Fruit fly (Drosophila melanogaster) whole organism, embryonic: ENCODE data around the gene CG8851.
A peak's percentile ranks its signal among the peaks of the same experiment; 100 is the strongest.

Source experiments
- Antp ChIP-seq: fragments of 200-800 bp; sonication (Bioruptor generic); optimal IDR thresholded peaks from 3 replicates; lab custom pipeline; 2016; ENCODE audit warnings: missing biosample characterization, missing genetic modification characterization
- CG10267 ChIP-seq: fragments of 200-800 bp; sonication (Bioruptor generic); optimal IDR thresholded peaks from 2 replicates; lab custom pipeline; 2018; ENCODE audit warnings: missing biosample characterization, mild to moderate bottlenecking, missing genetic modification characterization, moderate library complexity
- CG10321 ChIP-seq: fragments of 200-800 bp; sonication (Bioruptor generic); IDR thresholded peaks from 2 replicates; pipeline ENCODE4 v1.3.6; 2022; ENCODE audit warnings: missing biosample characterization, missing genetic modification characterization
- CG12071 ChIP-seq: fragments of 200-800 bp; sonication (Bioruptor generic); optimal IDR thresholded peaks from 3 replicates; lab custom pipeline; 2018; ENCODE audit warnings: missing biosample characterization, mild to moderate bottlenecking, missing genetic modification characterization
- CG13775 ChIP-seq: fragments of 200-800 bp; sonication (Bioruptor generic); optimal IDR thresholded peaks from 3 replicates; lab custom pipeline; 2017; ENCODE audit warnings: missing biosample characterization, mild to moderate bottlenecking, missing genetic modification characterization
- CG1647 ChIP-seq: fragments of 200-800 bp; sonication (Bioruptor generic); optimal IDR thresholded peaks from 3 replicates; lab custom pipeline; 2016; ENCODE audit warnings: missing biosample characterization, missing genetic modification characterization
- CG17829 ChIP-seq: fragments of 200-800 bp; optimal IDR thresholded peaks from 2 replicates; lab custom pipeline; 2019; ENCODE audit warnings: missing biosample characterization, mild to moderate bottlenecking, missing genetic modification characterization, moderate library complexity
- CG18764 ChIP-seq: fragments of 200-800 bp; sonication (Bioruptor generic); optimal IDR thresholded peaks from 3 replicates; lab custom pipeline; 2016; ENCODE audit warnings: missing biosample characterization, missing genetic modification characterization
- CG2116 ChIP-seq: fragments of 200-800 bp; sonication (Bioruptor generic); optimal IDR thresholded peaks from 3 replicates; lab custom pipeline; 2018; ENCODE audit warnings: missing biosample characterization, mild to moderate bottlenecking, missing genetic modification characterization
- CG2202 ChIP-seq: fragments of 200-800 bp; sonication (Bioruptor generic); optimal IDR thresholded peaks from 2 replicates; lab custom pipeline; 2018; ENCODE audit warnings: missing biosample characterization, mild to moderate bottlenecking, missing genetic modification characterization
- CG4282 ChIP-seq: fragments of 200-800 bp; sonication (Bioruptor generic); optimal IDR thresholded peaks from 2 replicates; lab custom pipeline; 2016; ENCODE audit warnings: missing biosample characterization, missing genetic modification characterization
- CG5953 ChIP-seq: fragments of 200-800 bp; sonication (Bioruptor generic); IDR thresholded peaks from 2 replicates; pipeline ENCODE4 v1.3.6; 2022; ENCODE audit warnings: missing biosample characterization, missing genetic modification characterization
- CG6272 ChIP-seq: fragments of 200-800 bp; sonication (Bioruptor generic); IDR thresholded peaks from 2 replicates; pipeline ENCODE4 v1.3.6; 2022; ENCODE audit warnings: missing biosample characterization, missing genetic modification characterization
- CG7556 ChIP-seq: fragments of 200-800 bp; sonication (Bioruptor generic); optimal IDR thresholded peaks from 2 replicates; lab custom pipeline; 2017; ENCODE audit warnings: missing biosample characterization, mild to moderate bottlenecking, missing genetic modification characterization
- CG8388 ChIP-seq: fragments of 200-800 bp; sonication (Bioruptor generic); optimal IDR thresholded peaks from 2 replicates; lab custom pipeline; 2019; ENCODE audit warnings: missing biosample characterization, mild to moderate bottlenecking, missing genetic modification characterization, moderate library complexity
- CG8478 ChIP-seq: fragments of >200 bp; optimal IDR thresholded peaks from 2 replicates; lab custom pipeline; 2018
- CG8765 ChIP-seq: fragments of 200-800 bp; sonication (Bioruptor generic); IDR thresholded peaks from 2 replicates; pipeline ENCODE4 v1.3.6; 2022; ENCODE audit warnings: missing biosample characterization, missing genetic modification characterization
- CG9609 ChIP-seq: fragments of 200-800 bp; sonication (Bioruptor generic); optimal IDR thresholded peaks from 3 replicates; lab custom pipeline; 2016; ENCODE audit warnings: missing biosample characterization, missing genetic modification characterization
- CHES-1-like ChIP-seq: fragments of 200-800 bp; sonication (Bioruptor generic); optimal IDR thresholded peaks from 2 replicates; lab custom pipeline; 2016; ENCODE audit warnings: missing biosample characterization, missing genetic modification characterization
- Dbx ChIP-seq: fragments of 200-800 bp; sonication (Bioruptor generic); IDR thresholded peaks from 3 replicates; pipeline ENCODE4 v1.3.6; 2022; ENCODE audit warnings: missing biosample characterization, missing genetic modification characterization
- Dip2 ChIP-seq: fragments of 200-800 bp; sonication (Bioruptor generic); IDR thresholded peaks from 2 replicates; pipeline ENCODE4 v1.3.6; 2022; ENCODE audit warnings: missing biosample characterization, missing genetic modification characterization
- GATAe ChIP-seq: fragments of 200-800 bp; sonication (Bioruptor generic); conservative IDR thresholded peaks from 2 replicates; pipeline ENCODE4 v1.3.6; 2022; ENCODE audit warnings: missing biosample characterization, missing genetic modification characterization
- Kr ChIP-seq: fragments of 200-800 bp; sonication (Bioruptor generic); optimal IDR thresholded peaks from 2 replicates; lab custom pipeline; 2017; ENCODE audit warnings: missing biosample characterization, mild to moderate bottlenecking, missing genetic modification characterization
- MBD-R2 ChIP-seq: fragments of 200-800 bp; sonication (Bioruptor generic); IDR thresholded peaks from 2 replicates; pipeline ENCODE4 v1.3.6; 2022; ENCODE audit warnings: missing biosample characterization, missing genetic modification characterization
- MESR4 ChIP-seq: fragments of 200-800 bp; sonication (Bioruptor generic); optimal IDR thresholded peaks from 2 replicates; lab custom pipeline; 2018; ENCODE audit warnings: missing biosample characterization, mild to moderate bottlenecking, missing genetic modification characterization, moderate library complexity
- PHDP ChIP-seq: fragments of 200-800 bp; sonication (Bioruptor generic); optimal IDR thresholded peaks from 3 replicates; lab custom pipeline; 2018; ENCODE audit warnings: missing biosample characterization, mild to moderate bottlenecking, missing genetic modification characterization, moderate library complexity
- Pdp1 ChIP-seq, 2 experiments: fragments of 200-800 bp; sonication (Bioruptor generic); optimal IDR thresholded peaks; 3 replicates each; lab custom pipeline; 2016; ENCODE audit warnings: missing biosample characterization in 2 of 2, missing genetic modification characterization in 2 of 2, mild to moderate bottlenecking in 1 of 2, moderate library complexity in 1 of 2
- Six4 ChIP-seq: fragments of 200-800 bp; sonication (Bioruptor generic); optimal IDR thresholded peaks from 2 replicates; lab custom pipeline; 2016; ENCODE audit warnings: missing biosample characterization, missing genetic modification characterization
- Usf ChIP-seq: fragments of 200-800 bp; sonication (Bioruptor generic); optimal IDR thresholded peaks from 2 replicates; lab custom pipeline; 2017; ENCODE audit warnings: missing genotype, missing biosample characterization, missing genetic modification characterization
- bab2 ChIP-seq: fragments of 200-800 bp; sonication (Bioruptor generic); optimal IDR thresholded peaks from 2 replicates; lab custom pipeline; 2016; ENCODE audit warnings: missing biosample characterization, missing genetic modification characterization
- bigmax ChIP-seq: fragments of 200-800 bp; sonication (Bioruptor generic); optimal IDR thresholded peaks from 2 replicates; lab custom pipeline; 2018; ENCODE audit warnings: missing biosample characterization, mild to moderate bottlenecking, missing genetic modification characterization
- bowl ChIP-seq: fragments of 200-800 bp; sonication (Bioruptor generic); IDR thresholded peaks from 2 replicates; pipeline ENCODE4 v1.3.6; 2022; ENCODE audit warnings: missing biosample characterization, missing genetic modification characterization
- cas ChIP-seq: fragments of 200-800 bp; sonication (Bioruptor generic); IDR thresholded peaks from 2 replicates; pipeline ENCODE4 v1.3.6; 2022; ENCODE audit warnings: missing biosample characterization, missing genetic modification characterization
- chm ChIP-seq: fragments of 200-800 bp; sonication (Bioruptor generic); IDR thresholded peaks from 2 replicates; pipeline ENCODE4 v1.3.6; 2022; ENCODE audit warnings: missing biosample characterization, missing genetic modification characterization
- fd102C ChIP-seq: fragments of 200-800 bp; sonication (Bioruptor generic); optimal IDR thresholded peaks from 2 replicates; lab custom pipeline; 2018; ENCODE audit warnings: missing biosample characterization, mild to moderate bottlenecking, missing genetic modification characterization, moderate library complexity
- fd64A ChIP-seq: fragments of 200-800 bp; sonication (Bioruptor generic); optimal IDR thresholded peaks from 3 replicates; lab custom pipeline; 2018; ENCODE audit warnings: missing biosample characterization, mild to moderate bottlenecking, missing genetic modification characterization
- gsb ChIP-seq: fragments of 200-800 bp; sonication (Bioruptor generic); IDR thresholded peaks from 2 replicates; pipeline ENCODE4 v1.3.6; 2022; ENCODE audit warnings: missing biosample characterization, missing genetic modification characterization
- ham ChIP-seq: fragments of 200-800 bp; sonication (Bioruptor generic); IDR thresholded peaks from 2 replicates; pipeline ENCODE4 v1.3.6; 2022; ENCODE audit warnings: missing biosample characterization, missing genetic modification characterization
- jigr1 ChIP-seq: fragments of 200-800 bp; sonication (Bioruptor generic); IDR thresholded peaks from 3 replicates; pipeline ENCODE4 v1.3.6; 2022; ENCODE audit warnings: missing biosample characterization, missing genetic modification characterization
- klu ChIP-seq: fragments of 200-800 bp; sonication (Bioruptor generic); IDR thresholded peaks from 2 replicates; pipeline ENCODE4 v1.3.6; 2022; ENCODE audit warnings: missing biosample characterization, missing genetic modification characterization
- nerfin-1 ChIP-seq: fragments of 200-800 bp; sonication (Bioruptor generic); optimal IDR thresholded peaks from 3 replicates; lab custom pipeline; 2019; ENCODE audit warnings: missing biosample characterization, mild to moderate bottlenecking, missing genetic modification characterization, moderate library complexity
- pan ChIP-seq, 4 experiments: fragments of >200 bp in 3 of 4; fragments of 200-800 bp in 1 of 4; sonication (Bioruptor generic) in 1 of 4; optimal IDR thresholded peaks in 3 of 4; IDR thresholded peaks in 1 of 4; 2 replicates each; pipeline versions ENCODE4 v1.3.6 to Lab custom; 2017 to 2022; ENCODE audit warnings: missing biosample characterization in 2 of 4, missing genetic modification characterization in 2 of 4, mixed read lengths in 1 of 4
- peb ChIP-seq: fragments of 200-800 bp; sonication (Bioruptor generic); IDR thresholded peaks from 2 replicates; pipeline ENCODE4 v1.3.6; 2022; ENCODE audit warnings: missing biosample characterization, missing genetic modification characterization
- prd ChIP-seq, 3 experiments: fragments of >200 bp in 2 of 3; fragments of 200-800 bp in 1 of 3; sonication (Bioruptor generic) in 1 of 3; optimal IDR thresholded peaks in 2 of 3; IDR thresholded peaks in 1 of 3; 2 replicates in 2 of 3; 3 replicates in 1 of 3; pipeline versions ENCODE4 v1.3.6 to Lab custom; 2017 to 2022; ENCODE audit warnings: missing biosample characterization in 1 of 3, missing genetic modification characterization in 1 of 3
- pros ChIP-seq: fragments of 200-800 bp; sonication (Bioruptor generic); optimal IDR thresholded peaks from 3 replicates; lab custom pipeline; 2019; ENCODE audit warnings: missing biosample characterization, mild to moderate bottlenecking, missing genetic modification characterization, moderate library complexity
- sd ChIP-seq: fragments of 200-800 bp; sonication (Bioruptor generic); optimal IDR thresholded peaks from 3 replicates; lab custom pipeline; 2018; ENCODE audit warnings: missing biosample characterization, mild to moderate bottlenecking, missing genetic modification characterization, moderate library complexity
- sqz ChIP-seq: fragments of 200-800 bp; sonication (Bioruptor generic); optimal IDR thresholded peaks from 3 replicates; lab custom pipeline; 2018; ENCODE audit warnings: missing biosample characterization, mild to moderate bottlenecking, missing genetic modification characterization
- tgo ChIP-seq: fragments of 200-800 bp; sonication (Bioruptor generic); IDR thresholded peaks from 3 replicates; pipeline ENCODE4 v1.3.6; 2022; ENCODE audit warnings: missing biosample characterization, missing genetic modification characterization
- tll ChIP-seq, 2 experiments: fragments of 200-800 bp in 1 of 2; fragments of >200 bp in 1 of 2; sonication (Bioruptor generic) in 1 of 2; optimal IDR thresholded peaks; 2 replicates each; lab custom pipeline; 2017 to 2019; ENCODE audit warnings: missing biosample characterization in 2 of 2, missing genetic modification characterization in 2 of 2, mild to moderate bottlenecking in 1 of 2, moderate library complexity in 1 of 2
- trh ChIP-seq: fragments of 200-800 bp; sonication (Bioruptor generic); optimal IDR thresholded peaks from 2 replicates; lab custom pipeline; 2016; ENCODE audit warnings: missing biosample characterization, missing genetic modification characterization
- unpg ChIP-seq: fragments of 200-800 bp; sonication (Bioruptor generic); optimal IDR thresholded peaks from 3 replicates; lab custom pipeline; 2018; ENCODE audit warnings: missing biosample characterization, mild to moderate bottlenecking, missing genetic modification characterization, moderate library complexity

The CG8851 gene

DNA sequence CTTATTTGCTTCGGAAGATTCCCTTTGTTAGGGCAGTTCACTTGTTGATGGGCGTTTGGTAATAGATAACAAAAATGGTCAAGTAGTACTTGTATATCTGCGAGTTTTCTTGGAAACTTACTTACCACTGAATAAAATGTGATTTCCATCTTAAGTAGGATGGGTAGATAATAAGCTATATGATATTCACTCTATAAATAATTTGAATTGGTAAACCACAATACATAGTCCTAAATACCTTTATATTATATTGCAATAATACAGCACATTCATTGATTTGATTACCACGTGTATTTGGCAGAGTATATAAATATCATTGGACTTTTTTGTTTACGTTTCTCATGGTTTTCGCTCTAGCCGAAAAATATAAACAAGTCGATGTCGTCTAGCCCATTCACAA lies 43.5 kb upstream of the CG8851 start (continued):
- TF ChIP-seq jigr1 (GFP tag; lab: Robert Waterston, UW) = no peak
- TF ChIP-seq fd102C (GFP tag; lab: Kevin White, UChicago) = no peak
- TF ChIP-seq pan (optimal IDR thresholded peaks at IDR 0.05; lab: Kevin White, UChicago) = no peak
- TF ChIP-seq pan (GFP tag; optimal IDR thresholded peaks at IDR 0.05 in 1 of 2, IDR thresholded peaks at IDR 0.05 in 1 of 2) = peak in 1 of 2 experiments; percentile 72
- TF ChIP-seq klu (GFP tag; lab: Robert Waterston, UW) = peak; percentile 37; the same call in 1 of the 2 replicates
- TF ChIP-seq bigmax (GFP tag; lab: Kevin White, UChicago) = no peak
- TF ChIP-seq CG10321 (GFP tag; lab: Robert Waterston, UW) = no peak
- peak; percentile 55 for TF ChIP-seq CHES-1-like (GFP tag; lab: Kevin White, UChicago)
- TF ChIP-seq bowl (GFP tag; lab: Robert Waterston, UW) = no peak
- no peak for TF ChIP-seq MBD-R2
- peak; percentile 43 to 52 for TF ChIP-seq Pdp1 (GFP tag; optimal IDR thresholded peaks at IDR 0.05; lab: Kevin White, UChicago)
- no peak for TF ChIP-seq CG2202
- TF ChIP-seq CG1647 (GFP tag; lab: Kevin White, UChicago) = no peak
- TF ChIP-seq CG2116 = no peak
- no peak for TF ChIP-seq pros
- no peak for TF ChIP-seq CG12071 (GFP tag; lab: Kevin White, UChicago)
- TF ChIP-seq Dbx (GFP tag; lab: Robert Waterston, UW) = peak; percentile 55; the same call in 1 of the 3 replicates
- no peak for TF ChIP-seq fd64A
- TF ChIP-seq gsb = peak; percentile 45; the same call in 1 of the 2 replicates
- TF ChIP-seq CG7556 (GFP tag; lab: Kevin White, UChicago) = peak; percentile 84
- no peak for TF ChIP-seq CG8478 (lab: Kevin White, UChicago)
- no peak for TF ChIP-seq sqz
- TF ChIP-seq bab2 (GFP tag; lab: Kevin White, UChicago) = peak; percentile 50
- TF ChIP-seq chm = no peak
- TF ChIP-seq CG6272 (GFP tag; lab: Robert Waterston, UW) = no peak
- TF ChIP-seq CG5953 (GFP tag; lab: Robert Waterston, UW) = no peak
- no peak for TF ChIP-seq CG8765 (GFP tag; lab: Robert Waterston, UW)
- no peak for TF ChIP-seq tll (GFP tag; optimal IDR thresholded peaks at IDR 0.05; lab: Kevin White, UChicago)
- TF ChIP-seq CG4282 = no peak
- TF ChIP-seq CG18764 = no peak
- TF ChIP-seq peb = no peak
- TF ChIP-seq CG17829 (tag; lab: Kevin White, UChicago) = peak; percentile 28
- TF ChIP-seq ham (GFP tag; lab: Robert Waterston, UW) = no peak
- peak; percentile 57 for TF ChIP-seq unpg
- TF ChIP-seq trh (GFP tag; lab: Kevin White, UChicago) = no peak
- TF ChIP-seq Dip2 (GFP tag; lab: Robert Waterston, UW) = no peak
- TF ChIP-seq GATAe (GFP tag; lab: Robert Waterston, UW) = no peak
- TF ChIP-seq cas (GFP tag; lab: Robert Waterston, UW) = no peak
- TF ChIP-seq tgo (GFP tag; lab: Robert Waterston, UW) = peak; percentile 73; the same call in 2 of the 3 replicates
- no peak for TF ChIP-seq Usf (GFP tag; lab: Kevin White, UChicago)
- TF ChIP-seq PHDP (tag; lab: Kevin White, UChicago) = peak; percentile 64
- no peak for TF ChIP-seq prd (optimal IDR thresholded peaks at IDR 0.05; lab: Kevin White, UChicago)
- no peak for TF ChIP-seq prd (GFP tag; IDR thresholded peaks at IDR 0.05; lab: Robert Waterston, UW)
- no peak for TF ChIP-seq Kr
- TF ChIP-seq nerfin-1 (tag; lab: Kevin White, UChicago) = no peak
- peak; percentile 10 for TF ChIP-seq CG9609
- peak; percentile 18 for TF ChIP-seq sd
- TF ChIP-seq CG8388 = peak; percentile 27
- peak; percentile 26 for TF ChIP-seq CG13775 (GFP tag; lab: Kevin White, UChicago)
- TF ChIP-seq Antp (GFP tag; lab: Kevin White, UChicago) = peak; percentile 22
- TF ChIP-seq Six4 (GFP tag; lab: Kevin White, UChicago) = peak; percentile 58
- peak; percentile 46 for TF ChIP-seq CG10267 (tag; lab: Kevin White, UChicago)
- TF ChIP-seq MESR4 (GFP tag; lab: Kevin White, UChicago) = no peak
